Worm (Caenorhabditis elegans) whole organism, L1 larva: ENCODE measurements around the gene elo-1.

ENCODE experiments used
- aha-1 ChIP-seq: fragments of 150-350 bp; optimal IDR thresholded peaks from 2 replicates; lab custom pipeline; 2014; ENCODE audit warnings: missing biosample characterization, missing genetic modification characterization
- aly-2 ChIP-seq: fragments of 150-350 bp; optimal IDR thresholded peaks from 2 replicates; lab custom pipeline; 2014; ENCODE audit warnings: missing biosample characterization, missing genetic modification characterization
- blmp-1 ChIP-seq: fragments of 150-350 bp; optimal IDR thresholded peaks from 2 replicates; lab custom pipeline; 2014; ENCODE audit warnings: missing biosample characterization, missing genetic modification characterization
- ceh-82 ChIP-seq, 3 experiments: fragments of 150-350 bp in 1 of 3; sonication (generic microtip) in 2 of 3; optimal IDR thresholded peaks; 2 replicates each; lab custom pipeline; 2014 to 2017; ENCODE audit warnings: missing biosample characterization in 3 of 3, missing genetic modification characterization in 3 of 3
- fos-1 ChIP-seq: fragments of 150-350 bp; optimal IDR thresholded peaks from 2 replicates; lab custom pipeline; 2014; ENCODE audit warnings: missing biosample characterization, missing genetic modification characterization
- lin-13 ChIP-seq: fragments of 150-350 bp; optimal IDR thresholded peaks from 2 replicates; lab custom pipeline; 2014; ENCODE audit warnings: missing biosample characterization, missing genetic modification reagents, missing genetic modification characterization
- mep-1 ChIP-seq: fragments of 150-350 bp; optimal IDR thresholded peaks from 2 replicates; lab custom pipeline; 2014; ENCODE audit warnings: missing biosample characterization, missing genetic modification characterization
- nhr-90 ChIP-seq: sonication (generic microtip); optimal IDR thresholded peaks from 2 replicates; lab custom pipeline; 2016; ENCODE audit warnings: mild to moderate bottlenecking, missing genetic modification characterization, missing compliant biosample characterization; ENCODE audit not compliant: poor library complexity
- skn-1 ChIP-seq: fragments of 150-350 bp; optimal IDR thresholded peaks from 2 replicates; lab custom pipeline; 2014; ENCODE audit warnings: missing biosample characterization, missing genetic modification characterization
- tlp-1 ChIP-seq: fragments of 150-350 bp; optimal IDR thresholded peaks from 2 replicates; lab custom pipeline; 2014; ENCODE audit warnings: missing biosample characterization, missing genetic modification characterization
- ztf-4 ChIP-seq: fragments of 150-350 bp; optimal IDR thresholded peaks from 2 replicates; lab custom pipeline; 2014; ENCODE audit warnings: missing biosample characterization, missing genetic modification characterization

ce11 chrIV:9514132-9514531, 12.0 kb upstream of the elo-1 start:
- TF ChIP-seq skn-1 = peak; percentile 54
- no peak for TF ChIP-seq aly-2 (tag; lab: Kevin White, UChicago)
- no peak for TF ChIP-seq blmp-1
- no peak for TF ChIP-seq nhr-90
- TF ChIP-seq aha-1 (tag; lab: Kevin White, UChicago) = no peak
- TF ChIP-seq mep-1 (tag; lab: Kevin White, UChicago) = no peak
- no peak for TF ChIP-seq lin-13 (GFP tag; lab: Kevin White, UChicago)
- TF ChIP-seq tlp-1 (tag; lab: Kevin White, UChicago) = no peak
- TF ChIP-seq fos-1 (tag; lab: Kevin White, UChicago) = no peak
- no peak for TF ChIP-seq ceh-82 (tag; optimal IDR thresholded peaks at IDR 0.05; lab: Kevin White, UChicago)
- TF ChIP-seq ztf-4 (tag; lab: Kevin White, UChicago) = no peak
